Fruit fly (Drosophila melanogaster) whole organism, embryonic: Measurements from ENCODE around the gene fru.

ENCODE experiments used
- Aef1 ChIP-seq: fragments of 200-800 bp; sonication (Bioruptor generic); IDR thresholded peaks from 3 replicates; pipeline ENCODE4 v1.3.6; 2022; ENCODE audit warnings: missing biosample characterization, missing genetic modification characterization
- Atf3 ChIP-seq: fragments of 200-800 bp; sonication (Bioruptor generic); optimal IDR thresholded peaks from 3 replicates; lab custom pipeline; 2016; ENCODE audit warnings: missing biosample characterization, missing genetic modification characterization
- CG1024 ChIP-seq: fragments of 200-800 bp; sonication (Bioruptor generic); IDR thresholded peaks from 2 replicates; pipeline ENCODE4 v1.3.6; 2022; ENCODE audit warnings: missing biosample characterization, missing genetic modification characterization
- CG10274 ChIP-seq: fragments of 200-800 bp; sonication (Bioruptor generic); optimal IDR thresholded peaks from 3 replicates; lab custom pipeline; 2017; ENCODE audit warnings: missing biosample characterization, mild to moderate bottlenecking, missing genetic modification characterization
- CG11696 ChIP-seq: fragments of 200-800 bp; sonication (Bioruptor generic); IDR thresholded peaks from 2 replicates; pipeline ENCODE4 v1.3.6; 2022; ENCODE audit warnings: missing biosample characterization, missing genetic modification characterization
- CG12942 ChIP-seq: fragments of 200-800 bp; sonication (Bioruptor generic); optimal IDR thresholded peaks from 3 replicates; lab custom pipeline; 2016; ENCODE audit warnings: missing biosample characterization, missing genetic modification characterization
- CG13123 ChIP-seq: fragments of 200-800 bp; sonication (Bioruptor generic); optimal IDR thresholded peaks from 2 replicates; lab custom pipeline; 2016; ENCODE audit warnings: missing biosample characterization, missing genetic modification characterization
- CG14667 ChIP-seq: fragments of 200-800 bp; sonication (Bioruptor generic); IDR thresholded peaks from 2 replicates; pipeline ENCODE4 v1.3.6; 2022; ENCODE audit warnings: missing biosample characterization, missing genetic modification characterization
- CG1529 ChIP-seq: fragments of 200-800 bp; sonication (Bioruptor generic); optimal IDR thresholded peaks from 3 replicates; lab custom pipeline; 2018; ENCODE audit warnings: missing biosample characterization, missing genetic modification characterization
- CG15514 ChIP-seq: fragments of 200-800 bp; sonication (Bioruptor generic); optimal IDR thresholded peaks from 3 replicates; lab custom pipeline; 2017; ENCODE audit warnings: missing biosample characterization, missing genetic modification characterization, mild to moderate bottlenecking, moderate library complexity, missing genetic modification reagents
- CG16815 ChIP-seq: fragments of 200-800 bp; sonication (Bioruptor generic); optimal IDR thresholded peaks from 3 replicates; lab custom pipeline; 2017; ENCODE audit warnings: missing biosample characterization, mild to moderate bottlenecking, missing genetic modification characterization
- CG17186 ChIP-seq: fragments of 200-800 bp; sonication (Bioruptor generic); optimal IDR thresholded peaks from 3 replicates; lab custom pipeline; 2017; ENCODE audit warnings: missing biosample characterization, missing genetic modification reagents, missing genetic modification characterization
- CG2129 ChIP-seq: fragments of 200-800 bp; sonication (Bioruptor generic); IDR thresholded peaks from 2 replicates; pipeline ENCODE4 v1.3.6; 2022; ENCODE audit warnings: missing biosample characterization, missing genetic modification characterization; ENCODE audit not compliant: partially characterized antibody
- CG30403 ChIP-seq: fragments of 200-800 bp; sonication (Bioruptor generic); optimal IDR thresholded peaks from 3 replicates; lab custom pipeline; 2016; ENCODE audit warnings: missing biosample characterization, missing genetic modification characterization
- CG32767 ChIP-seq: fragments of 200-800 bp; sonication (Bioruptor generic); IDR thresholded peaks from 2 replicates; pipeline ENCODE4 v1.3.6; 2022; ENCODE audit warnings: missing biosample characterization, missing genetic modification characterization
- CG3838 ChIP-seq: fragments of 200-800 bp; sonication (Bioruptor generic); optimal IDR thresholded peaks from 3 replicates; lab custom pipeline; 2016; ENCODE audit warnings: missing biosample characterization, missing genetic modification characterization
- CG4707 ChIP-seq: fragments of 200-800 bp; sonication (Bioruptor generic); optimal IDR thresholded peaks from 2 replicates; lab custom pipeline; 2018; ENCODE audit warnings: missing biosample characterization, mild to moderate bottlenecking, missing genetic modification characterization, moderate library complexity
- CG4854 ChIP-seq: fragments of 200-800 bp; sonication (Bioruptor generic); optimal IDR thresholded peaks from 2 replicates; lab custom pipeline; 2016; ENCODE audit warnings: missing biosample characterization, missing genetic modification characterization, inconsistent platforms
- CG6791 ChIP-seq: fragments of 200-800 bp; sonication (Bioruptor generic); IDR thresholded peaks from 3 replicates; pipeline ENCODE4 v1.3.6; 2022; ENCODE audit warnings: missing biosample characterization, missing genetic modification characterization; ENCODE audit not compliant: partially characterized antibody
- CG7556 ChIP-seq: fragments of 200-800 bp; sonication (Bioruptor generic); optimal IDR thresholded peaks from 2 replicates; lab custom pipeline; 2017; ENCODE audit warnings: missing biosample characterization, mild to moderate bottlenecking, missing genetic modification characterization
- CG8478 ChIP-seq: fragments of >200 bp; optimal IDR thresholded peaks from 2 replicates; lab custom pipeline; 2018
- CG9727 ChIP-seq: fragments of 200-800 bp; sonication (Bioruptor generic); optimal IDR thresholded peaks from 3 replicates; lab custom pipeline; 2017; ENCODE audit warnings: missing biosample characterization, mild to moderate bottlenecking, missing genetic modification characterization
- CHES-1-like ChIP-seq: fragments of 200-800 bp; sonication (Bioruptor generic); optimal IDR thresholded peaks from 2 replicates; lab custom pipeline; 2016; ENCODE audit warnings: missing biosample characterization, missing genetic modification characterization
- CoRest ChIP-seq: fragments of 200-800 bp; sonication (Bioruptor generic); optimal IDR thresholded peaks from 3 replicates; lab custom pipeline; 2018; ENCODE audit warnings: missing biosample characterization, mild to moderate bottlenecking, missing genetic modification characterization, moderate library complexity
- Dek ChIP-seq: fragments of 200-800 bp; sonication (Bioruptor generic); optimal IDR thresholded peaks from 3 replicates; lab custom pipeline; 2019; ENCODE audit warnings: missing biosample characterization, mild to moderate bottlenecking, missing genetic modification characterization, moderate library complexity
- E2f1 ChIP-seq: fragments of 200-800 bp; sonication (Bioruptor generic); IDR thresholded peaks from 2 replicates; pipeline ENCODE4 v1.3.6; 2022; ENCODE audit warnings: missing biosample characterization, missing genetic modification characterization
- Gsc ChIP-seq: fragments of 200-800 bp; sonication (Bioruptor generic); IDR thresholded peaks from 2 replicates; pipeline ENCODE4 v1.3.6; 2022; ENCODE audit warnings: missing biosample characterization, missing genetic modification characterization
- Hr39 ChIP-seq: fragments of >200 bp; optimal IDR thresholded peaks from 2 replicates; lab custom pipeline; 2017
- MESR4 ChIP-seq: fragments of 200-800 bp; sonication (Bioruptor generic); optimal IDR thresholded peaks from 2 replicates; lab custom pipeline; 2018; ENCODE audit warnings: missing biosample characterization, mild to moderate bottlenecking, missing genetic modification characterization, moderate library complexity
- Myb ChIP-seq: fragments of 200-800 bp; sonication (Bioruptor generic); optimal IDR thresholded peaks from 2 replicates; lab custom pipeline; 2016; ENCODE audit warnings: missing biosample characterization, missing genetic modification characterization
- Neu2 ChIP-seq: fragments of 200-800 bp; sonication (Bioruptor generic); optimal IDR thresholded peaks from 3 replicates; lab custom pipeline; 2016; ENCODE audit warnings: missing biosample characterization, missing genetic modification characterization, borderline replicate concordance
- Oli ChIP-seq: fragments of 200-800 bp; sonication (Bioruptor generic); optimal IDR thresholded peaks from 2 replicates; lab custom pipeline; 2018; ENCODE audit warnings: missing biosample characterization, mild to moderate bottlenecking, missing genetic modification characterization, moderate library complexity
- abd-A ChIP-seq: fragments of 200-800 bp; sonication (Bioruptor generic); optimal IDR thresholded peaks from 3 replicates; lab custom pipeline; 2019; ENCODE audit warnings: missing biosample characterization, mild to moderate bottlenecking, missing genetic modification characterization, moderate library complexity
- crp ChIP-seq, 2 experiments: fragments of 200-800 bp; sonication (Bioruptor generic); optimal IDR thresholded peaks; 2 replicates in 1 of 2; 3 replicates in 1 of 2; lab custom pipeline; 2017; ENCODE audit warnings: missing biosample characterization in 2 of 2, missing genetic modification characterization in 2 of 2, mild to moderate bottlenecking in 1 of 2, moderate library complexity in 1 of 2
- cwo ChIP-seq: fragments of 200-800 bp; sonication (Bioruptor generic); optimal IDR thresholded peaks from 3 replicates; lab custom pipeline; 2017; ENCODE audit warnings: missing biosample characterization, missing genetic modification characterization, mild to moderate bottlenecking, moderate library complexity, missing genetic modification reagents
- ems ChIP-seq: fragments of 200-800 bp; sonication (Bioruptor generic); optimal IDR thresholded peaks from 3 replicates; lab custom pipeline; 2016; ENCODE audit warnings: missing biosample characterization, missing genetic modification characterization
- fu2 ChIP-seq: fragments of 200-800 bp; sonication (Bioruptor generic); optimal IDR thresholded peaks from 2 replicates; lab custom pipeline; 2016; ENCODE audit warnings: missing biosample characterization, missing genetic modification characterization
- gro ChIP-seq: fragments of 200-800 bp; sonication (Bioruptor generic); optimal IDR thresholded peaks from 2 replicates; lab custom pipeline; 2016; ENCODE audit warnings: missing biosample characterization, missing genetic modification characterization
- gt ChIP-seq: fragments of 200-800 bp; sonication (Bioruptor generic); IDR thresholded peaks from 2 replicates; pipeline ENCODE4 v1.3.6; 2022; ENCODE audit warnings: missing biosample characterization, missing genetic modification characterization
- hth ChIP-seq: fragments of >200 bp; optimal IDR thresholded peaks from 2 replicates; lab custom pipeline; 2017; ENCODE audit warnings: inconsistent platforms
- mam ChIP-seq: fragments of 200-800 bp; sonication (Bioruptor generic); optimal IDR thresholded peaks from 3 replicates; lab custom pipeline; 2016; ENCODE audit warnings: missing biosample characterization, missing genetic modification characterization
- mirr ChIP-seq: fragments of 200-800 bp; sonication (Bioruptor generic); optimal IDR thresholded peaks from 3 replicates; lab custom pipeline; 2018; ENCODE audit warnings: missing biosample characterization, mild to moderate bottlenecking, missing genetic modification characterization
- nmo ChIP-seq: fragments of 200-800 bp; sonication (Bioruptor generic); optimal IDR thresholded peaks from 2 replicates; lab custom pipeline; 2018; ENCODE audit warnings: missing biosample characterization, mild to moderate bottlenecking, missing genetic modification characterization, moderate library complexity
- otp ChIP-seq: fragments of 200-800 bp; sonication (Bioruptor generic); IDR thresholded peaks from 3 replicates; pipeline ENCODE4, ENCODE4 v1.3.6; 2022; ENCODE audit warnings: missing biosample characterization, missing genetic modification characterization
- pita ChIP-seq: fragments of 200-800 bp; sonication (Bioruptor generic); optimal IDR thresholded peaks from 2 replicates; lab custom pipeline; 2017; ENCODE audit warnings: missing biosample characterization, mild to moderate bottlenecking, missing genetic modification characterization
- pum ChIP-seq: fragments of 200-800 bp; sonication (Bioruptor generic); optimal IDR thresholded peaks from 2 replicates; lab custom pipeline; 2016; ENCODE audit warnings: missing biosample characterization, missing genetic modification characterization
- salm ChIP-seq: fragments of 200-800 bp; sonication (Bioruptor generic); optimal IDR thresholded peaks from 2 replicates; lab custom pipeline; 2018; ENCODE audit warnings: missing biosample characterization, mild to moderate bottlenecking, missing genetic modification characterization
- scrt ChIP-seq: fragments of 200-800 bp; sonication (Bioruptor generic); optimal IDR thresholded peaks from 2 replicates; lab custom pipeline; 2018; ENCODE audit warnings: missing biosample characterization, mild to moderate bottlenecking, missing genetic modification characterization, moderate library complexity
- sisA ChIP-seq: fragments of 200-800 bp; sonication (Bioruptor generic); IDR thresholded peaks from 2 replicates; pipeline ENCODE4 v1.3.6; 2022; ENCODE audit warnings: missing biosample characterization, missing genetic modification characterization
- tap ChIP-seq: fragments of 200-800 bp; optimal IDR thresholded peaks from 3 replicates; lab custom pipeline; 2019; ENCODE audit warnings: missing biosample characterization, mild to moderate bottlenecking, missing genetic modification characterization, moderate library complexity
- vnd ChIP-seq: fragments of 200-800 bp; sonication (Bioruptor generic); IDR thresholded peaks from 3 replicates; pipeline ENCODE4 v1.3.6; 2022; ENCODE audit warnings: missing biosample characterization, missing genetic modification characterization; ENCODE audit not compliant: partially characterized antibody
- yki ChIP-seq: fragments of >200 bp; optimal IDR thresholded peaks from 3 replicates; lab custom pipeline; 2018

The fru gene

DNA sequence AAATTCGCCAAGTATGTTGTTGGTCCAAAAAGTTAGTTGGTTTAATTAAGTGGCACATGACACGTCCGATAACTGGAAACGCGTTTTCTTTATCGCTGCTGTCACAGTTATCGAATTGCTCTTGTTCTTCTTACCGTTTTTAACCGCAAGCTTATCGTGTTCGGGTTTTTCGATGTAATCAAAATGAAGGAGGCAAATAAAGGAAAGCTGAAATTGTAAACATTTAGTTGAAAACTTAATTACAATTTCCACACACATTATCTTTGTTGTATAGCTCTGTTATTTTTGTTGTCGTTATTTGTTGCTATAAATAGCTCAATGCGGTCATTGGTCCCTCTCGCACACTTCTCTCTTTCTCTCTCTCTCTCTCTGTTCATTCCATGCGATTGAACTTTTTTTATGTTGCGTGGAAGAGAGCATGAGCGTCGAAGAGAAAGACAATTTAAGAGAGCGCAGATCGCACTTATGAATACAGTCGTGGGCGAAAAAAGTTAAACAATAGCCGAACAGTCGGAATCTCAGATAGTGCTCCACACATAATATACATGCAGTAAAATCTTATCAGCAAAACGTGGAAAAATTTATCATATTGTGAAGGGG, 40.0 kb upstream of the fru start (continued):
- TF ChIP-seq CG3838 (GFP tag; lab: Kevin White, UChicago), result no peak
- TF ChIP-seq CG13123 (GFP tag; lab: Kevin White, UChicago), result no peak
- no peak; the same call in 2 of the 3 replicates for TF ChIP-seq CG6791 (GFP tag; lab: Robert Waterston, UW)
- TF ChIP-seq CG1529, result no peak
- no peak for TF ChIP-seq CoRest (tag; lab: Kevin White, UChicago)
- no peak for TF ChIP-seq Atf3 (GFP tag; lab: Kevin White, UChicago)
- TF ChIP-seq CG9727, result no peak
- no peak for TF ChIP-seq CG10274 (GFP tag; lab: Kevin White, UChicago)
- TF ChIP-seq abd-A (tag; lab: Kevin White, UChicago), result no peak
- TF ChIP-seq salm, result no peak
- TF ChIP-seq ems, result no peak
- TF ChIP-seq Myb, result no peak
- TF ChIP-seq fu2 (GFP tag; lab: Kevin White, UChicago), result no peak
- no peak for TF ChIP-seq E2f1 (GFP tag; lab: Robert Waterston, UW)
- no peak for TF ChIP-seq Gsc (GFP tag; lab: Robert Waterston, UW)
- TF ChIP-seq Hr39 (lab: Kevin White, UChicago), result no peak
- no peak for TF ChIP-seq CG14667 (GFP tag; lab: Robert Waterston, UW)
- 0 out of 2 replicates have a peak, but pooled peaks have one; percentile 33 for TF ChIP-seq CG11696
- no peak for TF ChIP-seq hth
- TF ChIP-seq otp (GFP tag; lab: Robert Waterston, UW), result no peak
- no peak for TF ChIP-seq CG1024 (GFP tag; lab: Robert Waterston, UW)
- no peak for TF ChIP-seq tap (tag; lab: Kevin White, UChicago)
- TF ChIP-seq CHES-1-like (GFP tag; lab: Kevin White, UChicago), result no peak
- TF ChIP-seq MESR4, result no peak
- no peak for TF ChIP-seq pum
- no peak for TF ChIP-seq Aef1
- TF ChIP-seq gt (GFP tag; lab: Robert Waterston, UW), result no peak
- peak; percentile 61 for TF ChIP-seq cwo (GFP tag; lab: Kevin White, UChicago)
- no peak for TF ChIP-seq CG17186 (GFP tag; lab: Kevin White, UChicago)
- no peak for TF ChIP-seq CG12942
- no peak for TF ChIP-seq CG30403
- no peak for TF ChIP-seq Oli
- no peak for TF ChIP-seq scrt (GFP tag; lab: Kevin White, UChicago)
- no peak for TF ChIP-seq CG32767 (GFP tag; lab: Robert Waterston, UW)
- TF ChIP-seq CG15514 (GFP tag; lab: Kevin White, UChicago), result peak; percentile 3
- no peak for TF ChIP-seq CG7556 (GFP tag; lab: Kevin White, UChicago)
- no peak for TF ChIP-seq nmo (GFP tag; lab: Kevin White, UChicago)
- no peak for TF ChIP-seq crp (GFP tag; optimal IDR thresholded peaks at IDR 0.05; lab: Kevin White, UChicago)
- TF ChIP-seq CG16815 (GFP tag; lab: Kevin White, UChicago), result no peak
- no peak for TF ChIP-seq CG4854
- no peak for TF ChIP-seq pita (GFP tag; lab: Kevin White, UChicago)
- TF ChIP-seq mam (GFP tag; lab: Kevin White, UChicago), result peak; percentile 19
- TF ChIP-seq CG2129 (GFP tag; lab: Robert Waterston, UW), result no peak
- TF ChIP-seq mirr (GFP tag; lab: Kevin White, UChicago), result peak; percentile 55
- TF ChIP-seq yki (lab: Kevin White, UChicago), result peak; percentile 83
- 0 out of 3 replicates have a peak, but pooled peaks have one; percentile 34 for TF ChIP-seq vnd (GFP tag; lab: Robert Waterston, UW)
- peak; percentile 32 for TF ChIP-seq CG4707 (GFP tag; lab: Kevin White, UChicago)
- TF ChIP-seq gro (GFP tag; lab: Kevin White, UChicago), result no peak
- no peak for TF ChIP-seq sisA (GFP tag; lab: Robert Waterston, UW)
- no peak for TF ChIP-seq Dek
- no peak for TF ChIP-seq Neu2
- no peak for TF ChIP-seq CG8478 (lab: Kevin White, UChicago)
